Worm (Caenorhabditis elegans): ENCODE results near the gene kin-36.

- TF ChIP-seq unc-62 (GFP tag; optimal IDR thresholded peaks at IDR 0.05) (no peak), mbf-1 (tag; optimal IDR thresholded peaks at IDR 0.05) (no peak), ceh-16 (tag; optimal IDR thresholded peaks at IDR 0.05) (no peak), skn-1 (tag; optimal IDR thresholded peaks at IDR 0.05) (no peak), dmd-4 (tag; optimal IDR thresholded peaks at IDR 0.05) (no peak), snpc-4 (tag; optimal IDR thresholded peaks at IDR 0.05) (no peak), ztf-11 (tag; optimal IDR thresholded peaks at IDR 0.05) (no peak), F13H6.1 (tag; optimal IDR thresholded peaks at IDR 0.05) (no peak), alr-1 (tag; optimal IDR thresholded peaks at IDR 0.05) (no peak), elt-1 (tag; optimal IDR thresholded peaks at IDR 0.05) (no peak)
Observed at ce11 chrIV:4636001-4636400, 42.8 kb upstream of the kin-36 start, which contains the start of gene R105.5.

Data from whole organism, L2 larva.